Worm (Caenorhabditis elegans) whole organism, midembryonic: ENCODE data around the gene ztf-18.

Experiments used
- T22C8.4 ChIP-seq: fragments of 200-800 bp; sonication (Bioruptor generic); IDR thresholded peaks from 2 replicates; pipeline ENCODE4 v1.3.6; 2022; ENCODE audit warnings: missing genetic modification characterization, missing compliant biosample characterization
- cog-1 ChIP-seq: sonication (generic microtip); optimal IDR thresholded peaks from 2 replicates; lab custom pipeline; 2016; ENCODE audit warnings: missing genetic modification characterization, missing compliant biosample characterization
- flt-1 ChIP-seq: fragments of 200-800 bp; sonication (Bioruptor generic); IDR thresholded peaks from 2 replicates; pipeline ENCODE4 v1.3.6; 2022; ENCODE audit warnings: missing genetic modification characterization, missing compliant biosample characterization
- klf-2 ChIP-seq: fragments of 200-800 bp; sonication (Bioruptor generic); conservative IDR thresholded peaks from 2 replicates; pipeline ENCODE4 v1.3.6; 2022; ENCODE audit warnings: missing genetic modification reagents, missing genetic modification characterization, missing compliant biosample characterization
- med-1 ChIP-seq: sonication (generic microtip); optimal IDR thresholded peaks from 2 replicates; lab custom pipeline; 2017; ENCODE audit warnings: missing genetic modification characterization, mild to moderate bottlenecking, missing compliant biosample characterization, antibody characterized with exemption, missing genetic modification reagents; ENCODE audit not compliant: insufficient read depth
- ref-1 ChIP-seq: fragments of 200-800 bp; sonication (Bioruptor generic); conservative IDR thresholded peaks from 2 replicates; pipeline ENCODE4 v1.3.6; 2022; ENCODE audit warnings: missing genetic modification reagents, missing genetic modification characterization, missing compliant biosample characterization
- tab-1 ChIP-seq: fragments of 200-800 bp; sonication (Bioruptor generic); IDR thresholded peaks from 2 replicates; pipeline ENCODE4 v1.3.6; 2022; ENCODE audit warnings: missing genetic modification characterization, missing compliant biosample characterization
- ztf-23 ChIP-seq: fragments of 200-800 bp; sonication (Bioruptor generic); IDR thresholded peaks from 2 replicates; pipeline ENCODE4 v1.3.6; 2022; ENCODE audit warnings: missing genetic modification reagents, missing genetic modification characterization, missing compliant biosample characterization
- ztf-29 ChIP-seq: fragments of 200-800 bp; sonication (Bioruptor generic); IDR thresholded peaks from 2 replicates; pipeline ENCODE4 v1.3.6; 2022; ENCODE audit warnings: missing genetic modification reagents, missing genetic modification characterization, missing compliant biosample characterization

The ztf-18 gene

ce11 chrIII:910540-911311, 15.2 kb upstream of the ztf-18 start, which contains the start of the genes F23H11.5 and bra-2:
Gene F23H11.5 (minus strand): TSS chrIII:910590.
Gene bra-2 (plus strand): TSS chrIII:911261.
- TF ChIP-seq cog-1 = no peak

- TF ChIP-seq flt-1 (GFP tag; lab: Robert Waterston, UW) (no peak), med-1 (GFP tag; lab: Kevin White, UChicago) (no peak), ztf-29 (GFP tag; lab: Robert Waterston, UW) (no peak), ztf-23 (GFP tag; lab: Robert Waterston, UW) (no peak), T22C8.4 (no peak), cog-1 (no peak), ref-1 (GFP tag; lab: Robert Waterston, UW) (no peak), klf-2 (GFP tag; lab: Robert Waterston, UW) (no peak), tab-1 (no peak)
These were observed 14.0 kb upstream of the ztf-18 start, which contains the start of gene crls-1 for ce11 chrIII:909540-909939. Gene crls-1 (minus strand): TSS chrIII:909902.

- no peak for TF ChIP-seq ref-1 (GFP tag; lab: Robert Waterston, UW)
- TF ChIP-seq tab-1 = no peak
- TF ChIP-seq flt-1 (GFP tag; lab: Robert Waterston, UW) = no peak
- TF ChIP-seq klf-2 (GFP tag; lab: Robert Waterston, UW) = no peak
- no peak for TF ChIP-seq med-1 (GFP tag; lab: Kevin White, UChicago)
- no peak for TF ChIP-seq ztf-23 (GFP tag; lab: Robert Waterston, UW)
- no peak for TF ChIP-seq T22C8.4
These were observed 12.5 kb upstream of the ztf-18 start for ce11 chrIII:907990-908389.

DNA sequence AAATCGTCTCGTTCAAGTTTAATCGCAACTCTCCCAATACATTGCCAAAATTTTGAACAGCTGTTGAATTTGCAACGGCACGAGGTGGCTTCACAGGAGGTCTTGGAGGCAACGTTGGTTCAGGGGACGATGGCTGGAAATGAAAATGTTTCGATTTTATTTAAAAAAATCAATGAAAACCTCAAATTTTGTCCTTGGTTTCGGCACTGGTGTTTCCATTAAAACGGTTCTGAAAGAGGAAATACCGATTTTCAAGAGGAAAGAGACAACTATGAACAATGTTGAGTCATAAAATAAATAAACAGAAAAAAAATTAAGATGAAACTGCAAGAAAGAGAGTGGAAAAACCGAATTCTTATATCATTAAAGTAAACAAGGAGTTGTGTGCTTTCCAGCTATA, 11.8 kb upstream of the ztf-18 start, which contains the start of gene F23H11.4:
Gene F23H11.4 (minus strand): TSS at position 229 of the 400 bp plus-strand sequence.
- no peak for TF ChIP-seq ztf-29 (GFP tag; lab: Robert Waterston, UW)
- no peak for TF ChIP-seq ztf-23 (GFP tag; lab: Robert Waterston, UW)
- TF ChIP-seq med-1 (GFP tag; lab: Kevin White, UChicago) = no peak
- no peak for TF ChIP-seq tab-1
- no peak for TF ChIP-seq ref-1 (GFP tag; lab: Robert Waterston, UW)

- TF ChIP-seq T22C8.4 (no peak), ztf-29 (GFP tag; lab: Robert Waterston, UW) (no peak)
These were observed 6.2 kb upstream of the ztf-18 start for ce11 chrIII:901600-902250.

DNA sequence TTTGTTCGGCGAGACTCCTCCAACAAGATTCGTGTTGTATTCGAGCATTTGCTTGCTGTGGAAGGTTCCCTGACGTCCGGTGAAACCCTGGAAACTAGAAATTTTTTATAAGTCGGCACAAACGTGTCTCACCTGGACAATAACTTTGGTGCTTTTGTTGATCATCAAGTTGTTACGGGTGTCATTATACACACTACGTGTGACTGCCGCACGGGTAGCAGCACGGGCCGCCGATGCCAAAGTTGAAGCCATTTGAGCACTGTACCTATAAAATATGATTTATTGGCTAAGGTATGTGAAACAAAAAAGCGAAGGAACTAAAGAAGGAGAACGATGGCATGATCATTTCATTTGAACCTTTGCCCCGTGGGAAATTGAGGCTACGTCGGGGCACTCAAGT, 5.6 kb upstream of the ztf-18 start, which contains the start of gene sucl-2:
Gene sucl-2 (minus strand): TSS at position 265 of the 400 bp plus-strand sequence.
- no peak for TF ChIP-seq med-1 (GFP tag; lab: Kevin White, UChicago)
- no peak for TF ChIP-seq tab-1

DNA sequence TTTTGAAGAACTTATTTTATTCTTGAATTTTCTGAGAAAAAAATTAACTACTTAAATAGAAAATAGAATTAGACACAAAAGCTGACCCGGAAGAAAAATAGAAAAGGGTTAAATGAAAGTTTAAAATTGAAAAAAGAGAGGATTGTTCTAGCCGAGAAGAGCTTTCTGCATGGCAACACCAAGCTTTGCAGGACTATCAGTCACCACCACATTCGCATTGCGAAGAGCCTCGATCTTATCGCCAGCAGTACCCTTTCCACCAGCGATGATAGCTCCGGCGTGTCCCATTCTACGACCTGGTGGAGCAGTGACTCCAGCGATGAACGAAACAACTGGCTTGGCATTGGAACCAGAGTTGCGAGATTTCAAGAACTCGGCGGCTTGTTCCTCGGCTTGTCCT, 4.6 kb upstream of the ztf-18 start:
- no peak for TF ChIP-seq ztf-29 (GFP tag; lab: Robert Waterston, UW)
- no peak for TF ChIP-seq flt-1 (GFP tag; lab: Robert Waterston, UW)
- no peak for TF ChIP-seq med-1 (GFP tag; lab: Kevin White, UChicago)
- TF ChIP-seq ref-1 (GFP tag; lab: Robert Waterston, UW) = no peak
- TF ChIP-seq tab-1 = no peak
- no peak for TF ChIP-seq klf-2 (GFP tag; lab: Robert Waterston, UW)
- TF ChIP-seq ztf-23 (GFP tag; lab: Robert Waterston, UW) = no peak
- no peak for TF ChIP-seq cog-1
- TF ChIP-seq T22C8.4 = no peak

DNA sequence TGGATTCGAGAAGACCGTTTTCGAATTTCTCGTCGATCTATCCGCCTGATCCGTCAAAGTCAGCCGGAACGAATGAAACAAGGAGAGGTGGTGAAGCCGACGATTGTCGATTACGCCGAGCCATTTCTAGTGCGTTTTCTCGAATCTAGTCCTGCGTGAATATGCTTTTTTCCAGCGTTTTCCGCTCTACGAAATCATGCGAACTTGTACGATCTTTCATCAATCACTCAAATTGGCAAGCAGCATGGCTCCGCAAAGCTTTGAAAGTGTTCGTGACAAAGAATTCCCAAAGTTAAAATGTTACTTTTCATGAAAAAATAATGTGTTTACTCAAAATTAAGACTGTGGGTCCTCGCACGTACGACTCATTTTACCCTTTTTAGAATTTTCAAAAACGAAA, 1.4 kb upstream of the ztf-18 start:
- TF ChIP-seq med-1 (GFP tag; lab: Kevin White, UChicago) (no peak), ref-1 (GFP tag; lab: Robert Waterston, UW) (no peak), ztf-23 (GFP tag; lab: Robert Waterston, UW) (no peak), klf-2 (GFP tag; lab: Robert Waterston, UW) (no peak), tab-1 (no peak), flt-1 (GFP tag; lab: Robert Waterston, UW) (no peak), T22C8.4 (no peak), ztf-29 (GFP tag; lab: Robert Waterston, UW) (no peak), cog-1 (no peak)

ce11 chrIII:891014-891413, 4.5 kb downstream of the ztf-18 start, which contains the start of gene T24C4.10:
Gene T24C4.10 (minus strand): TSS chrIII:891243.
- TF ChIP-seq ztf-29 (GFP tag; lab: Robert Waterston, UW) (no peak), ztf-23 (GFP tag; lab: Robert Waterston, UW) (no peak), ref-1 (GFP tag; lab: Robert Waterston, UW) (no peak), cog-1 (no peak), T22C8.4 (no peak), med-1 (GFP tag; lab: Kevin White, UChicago) (no peak), klf-2 (GFP tag; lab: Robert Waterston, UW) (no peak), flt-1 (GFP tag; lab: Robert Waterston, UW) (no peak), tab-1 (no peak)

DNA sequence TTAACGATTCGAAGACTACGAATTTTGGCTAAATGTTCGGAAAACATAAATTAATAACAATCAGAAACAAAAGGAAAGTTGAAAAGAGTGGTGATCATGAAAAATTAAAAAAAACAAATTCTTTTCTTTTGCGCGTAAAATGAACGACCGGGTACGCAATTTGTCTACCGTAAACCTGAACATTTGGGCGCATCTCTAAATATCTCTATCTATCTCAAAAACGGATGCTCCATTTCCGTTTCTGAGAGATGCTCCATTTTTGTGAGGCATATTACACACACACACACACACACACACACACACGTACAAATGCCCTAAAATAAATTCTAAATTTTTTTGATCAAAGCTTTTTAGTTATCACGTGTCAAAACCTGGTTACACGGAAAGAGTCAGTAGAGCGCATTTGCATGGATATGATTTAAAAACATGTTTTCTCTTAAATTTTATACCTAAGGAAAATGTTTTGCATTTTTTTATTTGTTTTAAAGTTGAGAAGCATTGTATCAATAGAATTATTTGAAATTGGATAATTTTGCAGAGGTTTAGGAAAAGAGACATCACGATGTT, 6.4 kb downstream of the ztf-18 start:
- TF ChIP-seq T22C8.4 (no peak), ztf-29 (GFP tag; lab: Robert Waterston, UW) (no peak), cog-1 (no peak), klf-2 (GFP tag; lab: Robert Waterston, UW) (no peak), ref-1 (GFP tag; lab: Robert Waterston, UW) (no peak), med-1 (GFP tag; lab: Kevin White, UChicago) (no peak), ztf-23 (GFP tag; lab: Robert Waterston, UW) (no peak), tab-1 (no peak), flt-1 (GFP tag; lab: Robert Waterston, UW) (no peak)
